Worm (Caenorhabditis elegans): ENCODE measurements around the gene mlt-3.

The mlt-3 gene

ce11 chrIV:12200812-12201211 lies 26.1 kb downstream of the mlt-3 start:
- TF ChIP-seq sox-2 (GFP tag; IDR thresholded peaks at IDR 0.05): no peak
- TF ChIP-seq C08G9.2 (tag; optimal IDR thresholded peaks at IDR 0.05): peak; percentile 6
- TF ChIP-seq ceh-48 (tag; optimal IDR thresholded peaks at IDR 0.05): no peak
- no peak for TF ChIP-seq elt-4 (tag; optimal IDR thresholded peaks at IDR 0.05)
- no peak for TF ChIP-seq mec-3 (tag; optimal IDR thresholded peaks at IDR 0.05; ENCODE audit: borderline replicate concordance)
- no peak for TF ChIP-seq pha-2 (tag; optimal IDR thresholded peaks at IDR 0.05)
- TF ChIP-seq fax-1 (tag; optimal IDR thresholded peaks at IDR 0.05): no peak

ce11 chrIV:12199538-12200158 lies 27.3 kb downstream of the mlt-3 start:
- TF ChIP-seq ceh-19 (GFP tag; optimal IDR thresholded peaks at IDR 0.05) (no peak), nfya-1 (tag; optimal IDR thresholded peaks at IDR 0.05) (no peak), ceh-31 (tag; optimal IDR thresholded peaks at IDR 0.05) (no peak), che-1 (tag; optimal IDR thresholded peaks at IDR 0.05) (no peak), pha-4 (tag; optimal IDR thresholded peaks at IDR 0.05) (no peak), eyg-1 (tag; optimal IDR thresholded peaks at IDR 0.05) (no peak), T23F11.4 (GFP tag; optimal IDR thresholded peaks at IDR 0.05) (no peak), sox-4 (tag; optimal IDR thresholded peaks at IDR 0.05) (no peak), hlh-6 (tag; optimal IDR thresholded peaks at IDR 0.05) (no peak), pros-1 (tag; optimal IDR thresholded peaks at IDR 0.05) (no peak), C38D4.7 (GFP tag; optimal IDR thresholded peaks at IDR 0.05) (no peak), ref-2 (tag; optimal IDR thresholded peaks at IDR 0.05) (no peak), nhr-232 (tag; optimal IDR thresholded peaks at IDR 0.05) (no peak)

ce11 chrIV:12198816-12199215 lies 28.1 kb downstream of the mlt-3 start:
- TF ChIP-seq ets-4 (tag; optimal IDR thresholded peaks at IDR 0.05) (no peak), tbx-7 (tag; optimal IDR thresholded peaks at IDR 0.05) (no peak), ceh-31 (tag; optimal IDR thresholded peaks at IDR 0.05) (no peak), eyg-1 (tag; optimal IDR thresholded peaks at IDR 0.05) (no peak), unc-3 (GFP tag; conservative IDR thresholded peaks at IDR 0.05) (no peak), unc-3 (tag; optimal IDR thresholded peaks at IDR 0.05) (no peak), ceh-9 (tag; optimal IDR thresholded peaks at IDR 0.05) (no peak), pat-9 (tag; optimal IDR thresholded peaks at IDR 0.05) (no peak), fkh-6 (tag; optimal IDR thresholded peaks at IDR 0.05) (no peak), ceh-45 (GFP tag; IDR thresholded peaks at IDR 0.05) (no peak), unc-42 (tag; optimal IDR thresholded peaks at IDR 0.05) (no peak), K02D7.2 (tag; optimal IDR thresholded peaks at IDR 0.05) (no peak), ztf-16 (tag; optimal IDR thresholded peaks at IDR 0.05) (no peak), C38D4.7 (GFP tag; optimal IDR thresholded peaks at IDR 0.05) (no peak), ceh-19 (GFP tag; optimal IDR thresholded peaks at IDR 0.05) (no peak), hlh-13 (GFP tag; optimal IDR thresholded peaks at IDR 0.05) (no peak), ceh-14 (tag; optimal IDR thresholded peaks at IDR 0.05) (no peak), C08G9.2 (tag; optimal IDR thresholded peaks at IDR 0.05) (no peak)

DNA sequence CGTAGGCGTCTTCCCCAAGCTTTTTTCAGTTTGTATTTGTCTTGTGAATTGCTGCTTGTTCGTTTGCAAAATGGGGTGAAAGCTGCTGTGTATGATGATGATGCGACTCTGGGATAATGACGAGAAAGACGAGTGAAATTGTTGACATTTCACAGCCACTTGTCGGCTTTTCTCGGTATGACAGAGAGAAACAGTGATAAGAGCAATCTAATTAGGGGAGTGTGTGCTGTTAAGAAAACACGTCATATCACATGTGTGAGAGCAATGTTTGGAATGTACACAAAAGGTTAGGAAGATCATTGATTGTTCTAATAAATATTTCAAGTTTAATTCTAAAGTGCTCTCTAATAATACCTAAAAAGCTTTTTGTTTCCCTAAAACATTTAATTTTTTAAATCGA lies 29.2 kb downstream of the mlt-3 start:
- peak; percentile 76 for TF ChIP-seq elt-2 (tag; optimal IDR thresholded peaks at IDR 0.05)
- TF ChIP-seq sox-2 (GFP tag; IDR thresholded peaks at IDR 0.05): no peak

ce11 chrIV:12196608-12197007 lies 30.3 kb downstream of the mlt-3 start:
- TF ChIP-seq pros-1 (tag; optimal IDR thresholded peaks at IDR 0.05): no peak
- TF ChIP-seq elt-2 (tag; optimal IDR thresholded peaks at IDR 0.05): peak; percentile 36
